Fruit fly (Drosophila melanogaster) whole organism, embryonic: Measurements from ENCODE around the gene CG9932.

Source experiments
- CG12155 ChIP-seq: fragments of 200-800 bp; sonication (Bioruptor generic); optimal IDR thresholded peaks from 3 replicates; lab custom pipeline; 2016; ENCODE audit warnings: missing biosample characterization, missing genetic modification characterization
- NFAT ChIP-seq: fragments of 200-800 bp; sonication (Bioruptor generic); IDR thresholded peaks from 2 replicates; pipeline ENCODE4 v1.3.6; 2022; ENCODE audit warnings: missing biosample characterization, missing genetic modification characterization

DNA sequence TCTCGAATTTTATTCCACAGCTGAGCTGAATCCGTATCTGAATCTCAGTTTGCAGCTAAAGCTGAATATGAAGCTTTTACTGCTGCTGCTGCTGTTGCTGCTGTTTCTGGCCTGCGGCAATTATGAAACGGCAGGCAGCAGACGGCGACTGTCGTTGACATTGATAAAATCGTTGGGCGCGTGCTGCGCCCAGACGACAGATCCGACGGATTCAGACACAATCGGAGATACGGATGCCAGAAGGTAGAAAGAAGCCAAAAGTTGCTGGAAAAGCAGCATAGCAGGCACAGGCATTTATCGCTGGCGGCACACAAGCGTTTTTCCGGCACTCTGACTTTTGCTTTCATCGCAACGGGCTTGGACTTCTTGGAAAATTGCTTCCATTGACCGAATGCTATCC is 19.5 kb upstream of the CG9932 start:
- TF ChIP-seq CG12155 (GFP tag; lab: Kevin White, UChicago) (no peak), NFAT (GFP tag; lab: Robert Waterston, UW) (no peak)
